Worm (Caenorhabditis elegans) whole organism, L1 larva: ENCODE data around the gene C53C11.5.
A peak's percentile ranks its signal among the peaks of the same experiment; 100 is the strongest.

Experiments
- C16A3.4 ChIP-seq: fragments of 150-350 bp; optimal IDR thresholded peaks from 2 replicates; lab custom pipeline; 2014; ENCODE audit warnings: missing biosample characterization, missing genetic modification characterization
- ama-1 ChIP-seq: fragments of 150-350 bp; optimal IDR thresholded peaks from 2 replicates; lab custom pipeline; 2014
- blmp-1 ChIP-seq: fragments of 150-350 bp; optimal IDR thresholded peaks from 2 replicates; lab custom pipeline; 2014; ENCODE audit warnings: missing biosample characterization, missing genetic modification characterization
- ceh-8 ChIP-seq: fragments of 200-800 bp; sonication (Bioruptor generic); optimal IDR thresholded peaks from 2 replicates; lab custom pipeline; 2018; ENCODE audit warnings: mild to moderate bottlenecking, missing genetic modification characterization, moderate library complexity, missing compliant biosample characterization
- ceh-90 ChIP-seq: sonication (generic microtip); optimal IDR thresholded peaks from 2 replicates; lab custom pipeline; 2016; ENCODE audit warnings: missing genetic modification characterization, missing compliant biosample characterization
- dpl-1 ChIP-seq, 3 experiments: fragments of 150-350 bp in 2 of 3; sonication (generic microtip) in 1 of 3; optimal IDR thresholded peaks; 2 replicates each; lab custom pipeline; 2014 to 2017; ENCODE audit warnings: missing biosample characterization in 3 of 3, missing genetic modification characterization in 3 of 3, missing genetic modification reagents in 3 of 3
- efl-1 ChIP-seq, 4 experiments: fragments of 150-350 bp; optimal IDR thresholded peaks in 3 of 4; peaks in 1 of 4; 1 replicate in 1 of 4; 2 replicates in 3 of 4; lab custom pipeline; 2014; ENCODE audit warnings: missing biosample characterization in 2 of 4, missing genetic modification characterization in 2 of 4, missing genetic modification reagents in 2 of 4
- efl-3 ChIP-seq: fragments of 200-800 bp; sonication (Bioruptor generic); optimal IDR thresholded peaks from 2 replicates; lab custom pipeline; 2018; ENCODE audit warnings: mild to moderate bottlenecking, missing genetic modification characterization, missing compliant biosample characterization
- elt-2 ChIP-seq: sonication (generic microtip); optimal IDR thresholded peaks from 2 replicates; lab custom pipeline; 2016; ENCODE audit warnings: missing genetic modification characterization, mild to moderate bottlenecking, inconsistent platforms, missing compliant biosample characterization, missing genetic modification reagents
- elt-3 ChIP-seq, 6 experiments: fragments of 150-350 bp in 1 of 6; sonication (generic microtip); optimal IDR thresholded peaks; 2 replicates each; lab custom pipeline; 2017 to 2018; ENCODE audit warnings: missing biosample characterization in 6 of 6, missing genetic modification characterization in 6 of 6, inconsistent platforms in 1 of 6
- hlh-17 ChIP-seq: fragments of 200-800 bp; sonication (Bioruptor generic); optimal IDR thresholded peaks from 2 replicates; lab custom pipeline; 2018; ENCODE audit warnings: missing genetic modification characterization, mild to moderate bottlenecking, missing compliant biosample characterization, moderate library complexity, borderline replicate concordance
- jun-1 ChIP-seq: fragments of 150-350 bp; optimal IDR thresholded peaks from 2 replicates; lab custom pipeline; 2014; ENCODE audit warnings: missing biosample characterization, missing genetic modification reagents, missing genetic modification characterization
- lin-14 ChIP-seq: fragments of 200-800 bp; sonication (Bioruptor generic); optimal IDR thresholded peaks from 2 replicates; lab custom pipeline; 2018; ENCODE audit warnings: mild to moderate bottlenecking, missing genetic modification characterization, moderate library complexity, missing compliant biosample characterization
- lin-35 ChIP-seq, 2 experiments: fragments of 150-350 bp; optimal IDR thresholded peaks; 2 replicates each; lab custom pipeline; 2014; ENCODE audit warnings: missing biosample characterization in 2 of 2, missing genetic modification characterization in 2 of 2, missing genetic modification reagents in 2 of 2
- lin-39 ChIP-seq: fragments of 150-350 bp; optimal IDR thresholded peaks from 2 replicates; lab custom pipeline; 2014; ENCODE audit warnings: missing biosample characterization, missing genetic modification reagents, missing genetic modification characterization
- lir-3 ChIP-seq: sonication (generic microtip); optimal IDR thresholded peaks from 2 replicates; lab custom pipeline; 2016; ENCODE audit warnings: mild to moderate bottlenecking, missing genetic modification characterization, moderate library complexity, missing compliant biosample characterization; ENCODE audit not compliant: poor library complexity
- lsy-2 ChIP-seq, 2 experiments: fragments of 150-350 bp; optimal IDR thresholded peaks; 2 replicates each; lab custom pipeline; 2014; ENCODE audit warnings: missing biosample characterization in 2 of 2, missing genetic modification characterization in 2 of 2
- mdl-1 ChIP-seq, 2 experiments: fragments of 150-350 bp; optimal IDR thresholded peaks; 2 replicates each; lab custom pipeline; 2014 to 2017; ENCODE audit warnings: missing biosample characterization in 2 of 2, missing genetic modification characterization in 2 of 2, inconsistent platforms in 1 of 2
- mep-1 ChIP-seq: fragments of 150-350 bp; optimal IDR thresholded peaks from 2 replicates; lab custom pipeline; 2014; ENCODE audit warnings: missing biosample characterization, missing genetic modification characterization
- nhr-12 ChIP-seq: sonication (generic microtip); optimal IDR thresholded peaks from 2 replicates; lab custom pipeline; 2017; ENCODE audit warnings: missing biosample characterization, missing genetic modification characterization
- nhr-19 ChIP-seq: fragments of 200-800 bp; sonication (Bioruptor generic); conservative IDR thresholded peaks from 2 replicates; pipeline ENCODE4 v1.3.6; 2022; ENCODE audit warnings: missing genetic modification characterization, missing compliant biosample characterization
- nhr-20 ChIP-seq: sonication (generic microtip); optimal IDR thresholded peaks from 2 replicates; lab custom pipeline; 2016; ENCODE audit warnings: mild to moderate bottlenecking, missing genetic modification characterization, missing compliant biosample characterization
- nhr-28 ChIP-seq: fragments of 150-350 bp; optimal IDR thresholded peaks from 2 replicates; lab custom pipeline; 2014; ENCODE audit warnings: missing biosample characterization, missing genetic modification characterization
- nhr-71 ChIP-seq: sonication (generic microtip); optimal IDR thresholded peaks from 2 replicates; lab custom pipeline; 2016; ENCODE audit warnings: mild to moderate bottlenecking, missing genetic modification characterization, moderate library complexity, missing compliant biosample characterization
- nhr-77 ChIP-seq: fragments of 150-350 bp; optimal IDR thresholded peaks from 2 replicates; lab custom pipeline; 2014; ENCODE audit warnings: missing biosample characterization, missing genetic modification characterization
- nhr-84 ChIP-seq: sonication (generic microtip); optimal IDR thresholded peaks from 2 replicates; lab custom pipeline; 2017; ENCODE audit warnings: missing biosample characterization, missing genetic modification characterization
- pag-3 ChIP-seq: sonication (generic microtip); optimal IDR thresholded peaks from 2 replicates; lab custom pipeline; 2017; ENCODE audit warnings: missing genetic modification characterization, mild to moderate bottlenecking, missing compliant biosample characterization, antibody characterized with exemption, borderline replicate concordance; ENCODE audit not compliant: insufficient read depth
- rnt-1 ChIP-seq: sonication (generic microtip); optimal IDR thresholded peaks from 2 replicates; lab custom pipeline; 2016; ENCODE audit warnings: mild to moderate bottlenecking, missing genetic modification characterization, moderate library complexity, missing compliant biosample characterization
- skn-1 ChIP-seq: fragments of 150-350 bp; optimal IDR thresholded peaks from 2 replicates; lab custom pipeline; 2014; ENCODE audit warnings: missing biosample characterization, missing genetic modification characterization
- snpc-4 ChIP-seq: fragments of 150-350 bp; optimal IDR thresholded peaks from 2 replicates; lab custom pipeline; 2014; ENCODE audit warnings: missing biosample characterization, missing genetic modification characterization
- snu-23 ChIP-seq: sonication (generic microtip); optimal IDR thresholded peaks from 2 replicates; lab custom pipeline; 2016; ENCODE audit warnings: missing genetic modification characterization, missing compliant biosample characterization
- sup-37 ChIP-seq: fragments of 200-800 bp; sonication (Bioruptor generic); optimal IDR thresholded peaks from 2 replicates; lab custom pipeline; 2018; ENCODE audit warnings: mild to moderate bottlenecking, missing genetic modification characterization, missing compliant biosample characterization
- tlp-1 ChIP-seq: fragments of 150-350 bp; optimal IDR thresholded peaks from 2 replicates; lab custom pipeline; 2014; ENCODE audit warnings: missing biosample characterization, missing genetic modification characterization
- unc-130 ChIP-seq: fragments of 150-350 bp; optimal IDR thresholded peaks from 2 replicates; lab custom pipeline; 2017; ENCODE audit warnings: missing biosample characterization, missing genetic modification characterization, inconsistent platforms
- unc-30 ChIP-seq: sonication (generic microtip); optimal IDR thresholded peaks from 2 replicates; lab custom pipeline; 2017; ENCODE audit warnings: missing biosample characterization, missing genetic modification characterization
- vab-15 ChIP-seq: sonication (generic microtip); optimal IDR thresholded peaks from 2 replicates; lab custom pipeline; 2017; ENCODE audit warnings: missing genotype, mild to moderate bottlenecking, missing genetic modification characterization, missing compliant biosample characterization
- ztf-11 ChIP-seq, 2 experiments: sonication (generic microtip); optimal IDR thresholded peaks; 2 replicates each; lab custom pipeline; 2016 to 2017; ENCODE audit warnings: missing genetic modification characterization in 2 of 2, missing biosample characterization in 1 of 2, missing compliant biosample characterization in 1 of 2

Gene C53C11.5

ce11 chrX:17378996-17379395 is 45.1 kb downstream of the C53C11.5 start:
- TF ChIP-seq elt-2 (tag; lab: Kevin White, UChicago) (peak; percentile 59), efl-1 (optimal IDR thresholded peaks at IDR 0.05; lab: Kevin White, UChicago) (no peak), efl-1 (GFP tag; optimal IDR thresholded peaks at IDR 0.05 in 1 of 2; lab: Kevin White, UChicago) (no peak)

- no peak for TF ChIP-seq dpl-1 (GFP tag; optimal IDR thresholded peaks at IDR 0.05; lab: Kevin White, UChicago)
- no peak for TF ChIP-seq efl-1 (optimal IDR thresholded peaks at IDR 0.05; lab: Kevin White, UChicago)
- peak in 1 of 2 experiments; percentile 10 for TF ChIP-seq efl-1 (GFP tag; optimal IDR thresholded peaks at IDR 0.05 in 1 of 2; lab: Kevin White, UChicago)
- no peak for TF ChIP-seq nhr-20 (tag; lab: Kevin White, UChicago)
- TF ChIP-seq blmp-1 = peak; percentile 22
- TF ChIP-seq elt-3 (tag; optimal IDR thresholded peaks at IDR 0.05; lab: Kevin White, UChicago) = no peak
These were observed 45.8 kb downstream of the C53C11.5 start, which contains the start of gene F10D7.10 for ce11 chrX:17379675-17380074. TSS of gene F10D7.10 (minus strand) at chrX:17379775.

ce11 chrX:17381975-17382374 is 48.1 kb downstream of the C53C11.5 start, which contains the start of gene F10D7.4:
TSS of gene F10D7.4 (minus strand) at chrX:17382075.
- no peak for TF ChIP-seq ceh-90
- TF ChIP-seq efl-1 (optimal IDR thresholded peaks at IDR 0.05; lab: Kevin White, UChicago) = no peak
- TF ChIP-seq efl-1 (GFP tag; optimal IDR thresholded peaks at IDR 0.05 in 1 of 2; lab: Kevin White, UChicago) = peak in 1 of 2 experiments; percentile 48
- TF ChIP-seq, all 84 proteins: peak for 1

ce11 chrX:17384343-17384742 is 50.5 kb downstream of the C53C11.5 start:
- TF ChIP-seq nhr-28 (tag; lab: Kevin White, UChicago) (no peak), ztf-11 (tag; optimal IDR thresholded peaks at IDR 0.05; lab: Kevin White, UChicago) (no peak), jun-1 (tag; lab: Kevin White, UChicago) (no peak), skn-1 (no peak), lin-35 (GFP tag; optimal IDR thresholded peaks at IDR 0.05; lab: Kevin White, UChicago) (no peak), lin-39 (tag; lab: Kevin White, UChicago) (no peak), sup-37 (GFP tag; lab: Kevin White, UChicago) (no peak), tlp-1 (tag; lab: Kevin White, UChicago) (no peak), vab-15 (tag; lab: Kevin White, UChicago) (no peak), mep-1 (no peak), nhr-71 (tag; lab: Kevin White, UChicago) (no peak), unc-30 (tag; lab: Kevin White, UChicago) (no peak), snu-23 (GFP tag; lab: Kevin White, UChicago) (no peak), ceh-8 (GFP tag; lab: Kevin White, UChicago) (no peak), rnt-1 (tag; lab: Kevin White, UChicago) (no peak), nhr-77 (tag; lab: Kevin White, UChicago) (no peak), nhr-12 (tag; lab: Kevin White, UChicago) (no peak), nhr-84 (tag; lab: Kevin White, UChicago) (no peak), pag-3 (tag; lab: Kevin White, UChicago) (no peak)

- TF ChIP-seq lir-3 (tag; lab: Kevin White, UChicago) (peak; percentile 27), lsy-2 (tag; optimal IDR thresholded peaks at IDR 0.05; lab: Kevin White, UChicago) (peak in 1 of 2 experiments; percentile 61), efl-3 (GFP tag; lab: Kevin White, UChicago) (no peak), nhr-71 (tag; lab: Kevin White, UChicago) (peak; percentile 69), unc-130 (peak; percentile 48), C16A3.4 (tag; lab: Kevin White, UChicago) (peak; percentile 24), ama-1 (lab: Kevin White, UChicago) (no peak), nhr-20 (tag; lab: Kevin White, UChicago) (peak; percentile 13), snu-23 (GFP tag; lab: Kevin White, UChicago) (peak; percentile 14), ztf-11 (tag; optimal IDR thresholded peaks at IDR 0.05; lab: Kevin White, UChicago) (no peak), hlh-17 (GFP tag; lab: Kevin White, UChicago) (no peak), mdl-1 (tag; optimal IDR thresholded peaks at IDR 0.05; lab: Kevin White, UChicago) (peak in 1 of 2 experiments; percentile 43), nhr-19 (GFP tag; lab: Robert Waterston, UW) (peak; percentile 43), lin-39 (tag; lab: Kevin White, UChicago) (peak; percentile 9), rnt-1 (tag; lab: Kevin White, UChicago) (peak; percentile 76), lin-14 (GFP tag; lab: Kevin White, UChicago) (peak; percentile 56), snpc-4 (tag; lab: Kevin White, UChicago) (no peak), elt-3 (tag; optimal IDR thresholded peaks at IDR 0.05; lab: Kevin White, UChicago) (no peak)
These were observed 51.2 kb downstream of the C53C11.5 start for ce11 chrX:17385102-17385501.
